Worm (Caenorhabditis elegans): ENCODE data around the gene C09B8.3.

ce11 chrX:6039544-6039943 is 29.1 kb upstream of the C09B8.3 start, which contains the start of gene hsp-25:
- TF ChIP-seq ama-1 (optimal IDR thresholded peaks at IDR 0.05) (no peak), tbx-11 (GFP tag; IDR thresholded peaks at IDR 0.05) (no peak), tbx-37 (GFP tag; conservative IDR thresholded peaks at IDR 0.05) (no peak), ceh-36 (tag; optimal IDR thresholded peaks at IDR 0.05) (no peak), ets-7 (tag; optimal IDR thresholded peaks at IDR 0.05) (no peak)
